Fruit fly (Drosophila melanogaster): ENCODE data around the gene CG31751.

CG31751 gene

dm6 chr2L:18708239-18708891 lies 31.3 kb downstream of the CG31751 start, which contains the start of the genes Faf2 and Grip71 (continued):
- TF ChIP-seq Tbp (GFP tag; optimal IDR thresholded peaks at IDR 0.05) (no peak), Six4 (GFP tag; optimal IDR thresholded peaks at IDR 0.05) (peak; percentile 71), BEAF-32 (GFP tag; optimal IDR thresholded peaks at IDR 0.05) (peak; percentile 79), CG14667 (GFP tag; IDR thresholded peaks at IDR 0.05) (peak; percentile 95), Ada2b (GFP tag; IDR thresholded peaks at IDR 0.05) (peak; percentile 92), Sry-β (GFP tag; optimal IDR thresholded peaks at IDR 0.05) (peak; percentile 55), CG14965 (GFP tag; optimal IDR thresholded peaks at IDR 0.05; ENCODE audit: borderline replicate concordance) (no peak), CG15601 (tag; optimal IDR thresholded peaks at IDR 0.05) (peak; percentile 84), hb (GFP tag; IDR thresholded peaks at IDR 0.05; ENCODE audit: partially characterized antibody) (peak; percentile 53; the same call in 1 of the 3 replicates), Dp (GFP tag; optimal IDR thresholded peaks at IDR 0.05) (peak; percentile 79), Atf-2 (GFP tag; optimal IDR thresholded peaks at IDR 0.05) (peak; percentile 80), Bgb (GFP tag; IDR thresholded peaks at IDR 0.05; ENCODE audit: partially characterized antibody) (peak; percentile 23; the same call in 1 of the 2 replicates), CG10366 (GFP tag; IDR thresholded peaks at IDR 0.05) (peak; percentile 94), MBD-R2 (GFP tag; IDR thresholded peaks at IDR 0.05) (peak; percentile 84), CG34224 (GFP tag; IDR thresholded peaks at IDR 0.05; ENCODE audit: partially characterized antibody) (0 out of 3 replicates have a peak, but pooled peaks have one; percentile 26), usp (GFP tag; optimal IDR thresholded peaks at IDR 0.05) (no peak), CG10431 (GFP tag; optimal IDR thresholded peaks at IDR 0.05) (peak; percentile 27), slou (GFP tag; optimal IDR thresholded peaks at IDR 0.05) (peak; percentile 89), CG1529 (GFP tag; optimal IDR thresholded peaks at IDR 0.05) (peak; percentile 58), run (tag; optimal IDR thresholded peaks at IDR 0.05) (peak; percentile 42), CG11247 (GFP tag; IDR thresholded peaks at IDR 0.05) (peak; percentile 94), sd (tag; optimal IDR thresholded peaks at IDR 0.05) (peak; percentile 83), Bteb2 (GFP tag; optimal IDR thresholded peaks at IDR 0.05) (peak; percentile 79), mld (GFP tag; IDR thresholded peaks at IDR 0.05; ENCODE audit: partially characterized antibody) (no peak), seq (GFP tag; IDR thresholded peaks at IDR 0.05) (peak; percentile 90), Neu2 (GFP tag; optimal IDR thresholded peaks at IDR 0.05; ENCODE audit: borderline replicate concordance) (no peak), jing (GFP tag; optimal IDR thresholded peaks at IDR 0.05) (peak; percentile 85), Hmr (GFP tag; optimal IDR thresholded peaks at IDR 0.05) (peak; percentile 88), cas (GFP tag; IDR thresholded peaks at IDR 0.05) (peak; percentile 79; the same call in 1 of the 2 replicates), fru (optimal IDR thresholded peaks at IDR 0.05) (no peak), Lpt (GFP tag; optimal IDR thresholded peaks at IDR 0.05) (no peak), HmgD (GFP tag; optimal IDR thresholded peaks at IDR 0.05) (peak; percentile 22), caup (GFP tag; optimal IDR thresholded peaks at IDR 0.05; ENCODE audit: severe bottlenecking) (peak; percentile 84), onecut (GFP tag; IDR thresholded peaks at IDR 0.05) (peak; percentile 65), Dip3 (GFP tag; optimal IDR thresholded peaks at IDR 0.05) (peak; percentile 86), stc (GFP tag; IDR thresholded peaks at IDR 0.05) (peak; percentile 91), tna (GFP tag; IDR thresholded peaks at IDR 0.05; ENCODE audit: partially characterized antibody) (no peak), CG11398 (GFP tag; optimal IDR thresholded peaks at IDR 0.05) (peak; percentile 14), Ets97D (GFP tag; optimal IDR thresholded peaks at IDR 0.05) (peak; percentile 91), dm (GFP tag; optimal IDR thresholded peaks at IDR 0.05) (peak; percentile 53), Mad (GFP tag; optimal IDR thresholded peaks at IDR 0.05) (peak; percentile 91), tup (GFP tag; optimal IDR thresholded peaks at IDR 0.05) (peak; percentile 77), trh (GFP tag; optimal IDR thresholded peaks at IDR 0.05) (peak; percentile 85), CG9797 (GFP tag; optimal IDR thresholded peaks at IDR 0.05) (peak; percentile 98), Xbp1 (GFP tag; optimal IDR thresholded peaks at IDR 0.05) (peak; percentile 97), CG7271 (tag; optimal IDR thresholded peaks at IDR 0.05) (peak; percentile 71), sima (GFP tag; optimal IDR thresholded peaks at IDR 0.05) (no peak), CG4404 (GFP tag; IDR thresholded peaks at IDR 0.05) (peak; percentile 95), slbo (GFP tag; IDR thresholded peaks at IDR 0.05) (peak; percentile 98), phol (tag; optimal IDR thresholded peaks at IDR 0.05) (peak; percentile 96)

Data from whole organism, embryonic.